Fruit fly (Drosophila melanogaster): Measurements from ENCODE around the gene Teh3.

Teh3 gene

DNA sequence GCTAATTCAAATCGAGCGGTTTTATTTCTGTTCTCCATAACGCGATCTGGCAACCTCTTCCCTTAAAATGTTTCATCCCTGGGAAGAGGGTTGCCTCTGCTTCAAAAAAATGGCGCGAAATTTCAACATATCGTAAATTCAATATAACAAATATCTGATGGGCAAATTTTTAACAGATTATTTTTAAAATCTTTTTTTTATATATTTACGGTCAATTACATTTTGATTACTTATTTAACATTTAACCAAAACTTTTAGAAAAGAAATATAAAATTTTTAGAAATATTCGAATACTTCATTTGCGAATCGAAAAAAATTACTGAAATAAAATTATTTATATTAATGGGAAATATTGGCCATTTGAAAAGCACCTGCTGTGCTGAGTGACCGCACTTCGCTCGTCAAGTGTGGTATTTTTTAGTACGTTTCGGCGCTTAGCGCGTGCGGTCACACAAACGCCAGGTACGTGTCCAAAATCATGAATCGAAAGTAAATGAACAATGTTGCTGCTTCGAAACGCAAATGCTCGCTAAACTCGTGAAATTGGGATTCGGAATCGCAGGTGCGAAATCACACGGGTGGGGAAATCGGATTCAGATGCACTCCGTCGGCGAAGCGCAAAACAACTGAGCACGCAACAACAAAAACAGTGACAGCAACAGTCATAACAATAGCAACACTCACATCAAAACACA is 14.4 kb downstream of the Teh3 start, which contains the start of gene Ero1L (continued):
- TF ChIP-seq CG10565 (GFP tag; optimal IDR thresholded peaks at IDR 0.05) (no peak), otp (GFP tag; IDR thresholded peaks at IDR 0.05) (peak; percentile 30; the same call in 1 of the 3 replicates), gcm (GFP tag; optimal IDR thresholded peaks at IDR 0.05) (no peak), CG12071 (GFP tag; optimal IDR thresholded peaks at IDR 0.05) (peak; percentile 2), CG31224 (GFP tag; IDR thresholded peaks at IDR 0.05) (no peak), zf30C (GFP tag; optimal IDR thresholded peaks at IDR 0.05) (no peak), pfk (GFP tag; optimal IDR thresholded peaks at IDR 0.05) (no peak), Kr (GFP tag; optimal IDR thresholded peaks at IDR 0.05) (no peak), twi (tag; optimal IDR thresholded peaks at IDR 0.05) (no peak), CG3163 (GFP tag; optimal IDR thresholded peaks at IDR 0.05) (peak; percentile 24), Elba2 (GFP tag; optimal IDR thresholded peaks at IDR 0.05) (no peak), CG17802 (tag; optimal IDR thresholded peaks at IDR 0.05) (no peak), Ssrp (tag; optimal IDR thresholded peaks at IDR 0.05) (no peak), Sry-δ (GFP tag; optimal IDR thresholded peaks at IDR 0.05) (peak; percentile 9), corto (GFP tag; optimal IDR thresholded peaks at IDR 0.05) (no peak), Dbx (GFP tag; IDR thresholded peaks at IDR 0.05) (0 out of 3 replicates have a peak, but pooled peaks have one; percentile 60), CG2129 (GFP tag; IDR thresholded peaks at IDR 0.05; ENCODE audit: partially characterized antibody) (no peak), gcm2 (GFP tag; optimal IDR thresholded peaks at IDR 0.05) (no peak), CG17361 (GFP tag; IDR thresholded peaks at IDR 0.05) (peak; percentile 68; the same call in 2 of the 3 replicates), CG4282 (GFP tag; optimal IDR thresholded peaks at IDR 0.05) (no peak), pum (GFP tag; optimal IDR thresholded peaks at IDR 0.05) (no peak), pzg (GFP tag; optimal IDR thresholded peaks at IDR 0.05) (peak; percentile 63), chm (GFP tag; IDR thresholded peaks at IDR 0.05) (0 out of 2 replicates have a peak, but pooled peaks have one; percentile 6), prd (optimal IDR thresholded peaks at IDR 0.05) (no peak), prd (GFP tag; IDR thresholded peaks at IDR 0.05) (no peak), CG12942 (GFP tag; optimal IDR thresholded peaks at IDR 0.05) (no peak), Drgx (GFP tag; IDR thresholded peaks at IDR 0.05) (peak; percentile 22; the same call in 1 of the 2 replicates), Rfx (GFP tag; IDR thresholded peaks at IDR 0.05) (peak; percentile 38), tx (GFP tag; optimal IDR thresholded peaks at IDR 0.05) (no peak), nau (GFP tag; optimal IDR thresholded peaks at IDR 0.05) (no peak), CG3065 (GFP tag; optimal IDR thresholded peaks at IDR 0.05) (no peak), az2 (GFP tag; optimal IDR thresholded peaks at IDR 0.05) (no peak), lov (optimal IDR thresholded peaks at IDR 0.05) (no peak), lov (GFP tag; IDR thresholded peaks at IDR 0.05) (0 out of 3 replicates have a peak, but pooled peaks have one; percentile 47), Sox100B (GFP tag; optimal IDR thresholded peaks at IDR 0.05) (peak; percentile 47), Aef1 (GFP tag; IDR thresholded peaks at IDR 0.05) (peak; percentile 52), ssp (GFP tag; IDR thresholded peaks at IDR 0.05) (no peak), Nf-YB (GFP tag; optimal IDR thresholded peaks at IDR 0.05) (peak; percentile 9), chinmo (GFP tag; IDR thresholded peaks at IDR 0.05; ENCODE audit: partially characterized antibody) (peak; percentile 48; the same call in 1 of the 4 replicates), CG2120 (GFP tag; optimal IDR thresholded peaks at IDR 0.05) (peak; percentile 16), CG16779 (GFP tag; IDR thresholded peaks at IDR 0.05) (no peak), Dek (tag; optimal IDR thresholded peaks at IDR 0.05) (peak; percentile 38), fd3F (GFP tag; optimal IDR thresholded peaks at IDR 0.05) (no peak), Nf-YC (tag; optimal IDR thresholded peaks at IDR 0.05) (peak; percentile 60), Scr (GFP tag; IDR thresholded peaks at IDR 0.05; ENCODE audit: partially characterized antibody) (no peak), HHEX (GFP tag; optimal IDR thresholded peaks at IDR 0.05) (no peak), CG13287 (GFP tag; IDR thresholded peaks at IDR 0.05; ENCODE audit: partially characterized antibody) (peak; percentile 50; the same call in 1 of the 2 replicates), wek (GFP tag; optimal IDR thresholded peaks at IDR 0.05) (no peak), knrl (GFP tag; IDR thresholded peaks at IDR 0.05; ENCODE audit: partially characterized antibody) (0 out of 3 replicates have a peak, but pooled peaks have one; percentile 47)

Data from whole organism, embryonic.